Worm (Caenorhabditis elegans) whole organism, midembryonic: ENCODE measurements around the gene F13A2.5.

Experiments
- T22C8.4 ChIP-seq: fragments of 200-800 bp; sonication (Bioruptor generic); IDR thresholded peaks from 2 replicates; pipeline ENCODE4 v1.3.6; 2022; ENCODE audit warnings: missing genetic modification characterization, missing compliant biosample characterization
- flt-1 ChIP-seq: fragments of 200-800 bp; sonication (Bioruptor generic); IDR thresholded peaks from 2 replicates; pipeline ENCODE4 v1.3.6; 2022; ENCODE audit warnings: missing genetic modification characterization, missing compliant biosample characterization
- klf-2 ChIP-seq: fragments of 200-800 bp; sonication (Bioruptor generic); conservative IDR thresholded peaks from 2 replicates; pipeline ENCODE4 v1.3.6; 2022; ENCODE audit warnings: missing genetic modification reagents, missing genetic modification characterization, missing compliant biosample characterization
- med-1 ChIP-seq: sonication (generic microtip); optimal IDR thresholded peaks from 2 replicates; lab custom pipeline; 2017; ENCODE audit warnings: missing genetic modification characterization, mild to moderate bottlenecking, missing compliant biosample characterization, antibody characterized with exemption, missing genetic modification reagents; ENCODE audit not compliant: insufficient read depth
- ref-1 ChIP-seq: fragments of 200-800 bp; sonication (Bioruptor generic); conservative IDR thresholded peaks from 2 replicates; pipeline ENCODE4 v1.3.6; 2022; ENCODE audit warnings: missing genetic modification reagents, missing genetic modification characterization, missing compliant biosample characterization
- tab-1 ChIP-seq: fragments of 200-800 bp; sonication (Bioruptor generic); IDR thresholded peaks from 2 replicates; pipeline ENCODE4 v1.3.6; 2022; ENCODE audit warnings: missing genetic modification characterization, missing compliant biosample characterization
- ztf-23 ChIP-seq: fragments of 200-800 bp; sonication (Bioruptor generic); IDR thresholded peaks from 2 replicates; pipeline ENCODE4 v1.3.6; 2022; ENCODE audit warnings: missing genetic modification reagents, missing genetic modification characterization, missing compliant biosample characterization

DNA sequence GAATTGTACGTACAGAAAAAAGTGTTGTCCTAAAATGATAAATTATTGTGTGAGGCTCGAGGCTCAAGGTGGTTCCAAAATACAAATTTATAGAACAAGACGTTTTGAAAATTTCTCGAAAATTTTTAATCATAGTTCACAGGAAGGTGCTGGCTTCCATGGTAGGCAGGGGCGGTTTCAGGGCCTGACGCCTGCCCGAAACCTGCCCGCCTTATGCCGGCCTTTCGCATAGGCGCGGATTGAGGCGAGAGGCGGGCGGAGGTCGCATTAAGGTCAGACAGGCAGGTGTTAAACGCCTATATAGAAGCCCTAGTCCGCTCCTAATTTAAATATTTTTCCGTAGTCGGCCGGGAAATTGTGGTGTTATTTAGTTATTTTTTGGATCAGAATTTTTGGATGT lies 21.3 kb upstream of the F13A2.5 start:
- TF ChIP-seq T22C8.4 (no peak), flt-1 (GFP tag; lab: Robert Waterston, UW) (no peak), tab-1 (GFP tag; lab: Robert Waterston, UW) (no peak), med-1 (GFP tag; lab: Kevin White, UChicago) (no peak), klf-2 (GFP tag; lab: Robert Waterston, UW) (no peak), ztf-23 (no peak), ref-1 (GFP tag; lab: Robert Waterston, UW) (no peak)
